Fruit fly (Drosophila melanogaster): ENCODE results near the gene PrBP.

The PrBP gene

DNA sequence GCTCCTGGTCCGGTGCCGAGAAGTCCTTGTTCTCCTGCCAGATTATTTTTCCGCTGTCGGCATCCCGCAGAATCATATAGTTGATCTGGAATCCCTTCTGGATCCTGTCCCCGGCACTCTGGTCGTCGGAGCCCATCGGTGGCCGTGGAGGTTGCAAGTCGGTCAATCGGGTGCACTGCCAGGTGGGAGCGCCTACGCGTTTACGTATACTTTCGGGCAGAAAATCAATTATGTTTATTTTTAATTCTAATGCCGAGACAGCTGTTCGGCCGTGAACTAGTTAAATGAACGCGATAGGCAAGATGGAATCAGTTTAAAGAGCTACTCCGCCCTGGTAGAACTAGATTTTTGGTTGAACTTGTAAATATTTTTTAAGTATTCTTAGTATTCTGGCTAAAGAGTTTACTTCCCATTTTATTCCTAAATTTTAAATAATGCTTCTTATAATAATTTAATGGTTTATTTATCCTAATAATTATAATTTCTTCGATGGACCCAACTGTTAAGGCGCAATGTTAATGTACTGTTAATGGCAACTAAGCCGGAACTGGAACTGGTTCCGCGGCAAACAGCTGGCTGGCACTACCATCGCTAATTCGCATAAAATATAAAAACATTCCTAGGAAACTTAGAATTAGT is at the start of gene PrBP, which contains the start of gene Trs23:
PrBP (minus strand) TSS at position 288 of the 639 bp plus-strand sequence.
Trs23 (plus strand) TSS at position 564 of the 639 bp plus-strand sequence.
- TF ChIP-seq usp (GFP tag; optimal IDR thresholded peaks at IDR 0.05) (no peak), pan (optimal IDR thresholded peaks at IDR 0.05) (no peak), EcR (GFP tag; optimal IDR thresholded peaks at IDR 0.05) (no peak), psq (optimal IDR thresholded peaks at IDR 0.05) (no peak), Dll (optimal IDR thresholded peaks at IDR 0.05) (no peak), CG8478 (optimal IDR thresholded peaks at IDR 0.05) (no peak)

DNA sequence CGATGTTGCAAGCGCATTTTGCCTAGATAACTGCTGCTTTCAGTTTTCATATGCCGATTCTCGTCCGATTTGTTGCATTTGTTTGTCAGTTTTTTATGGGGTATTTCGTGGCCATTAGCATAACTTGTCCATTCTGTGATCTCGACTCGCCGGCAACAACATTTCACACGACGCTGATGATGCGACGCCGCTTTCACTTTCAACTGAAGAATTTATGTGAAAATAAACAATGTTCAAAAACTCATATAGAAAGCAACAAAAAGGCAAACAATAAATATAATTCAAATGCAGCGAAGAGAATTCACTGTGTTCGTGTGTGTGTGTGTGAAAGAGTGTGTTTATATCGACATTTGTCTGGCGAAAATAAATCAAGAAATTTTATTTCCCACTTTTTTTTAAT is 49.2 kb upstream of the PrBP start:
- TF ChIP-seq psq (optimal IDR thresholded peaks at IDR 0.05) (no peak), pan (optimal IDR thresholded peaks at IDR 0.05) (no peak), usp (GFP tag; optimal IDR thresholded peaks at IDR 0.05) (no peak), Dll (optimal IDR thresholded peaks at IDR 0.05) (no peak), CG8478 (optimal IDR thresholded peaks at IDR 0.05) (no peak), EcR (GFP tag; optimal IDR thresholded peaks at IDR 0.05) (no peak)

DNA sequence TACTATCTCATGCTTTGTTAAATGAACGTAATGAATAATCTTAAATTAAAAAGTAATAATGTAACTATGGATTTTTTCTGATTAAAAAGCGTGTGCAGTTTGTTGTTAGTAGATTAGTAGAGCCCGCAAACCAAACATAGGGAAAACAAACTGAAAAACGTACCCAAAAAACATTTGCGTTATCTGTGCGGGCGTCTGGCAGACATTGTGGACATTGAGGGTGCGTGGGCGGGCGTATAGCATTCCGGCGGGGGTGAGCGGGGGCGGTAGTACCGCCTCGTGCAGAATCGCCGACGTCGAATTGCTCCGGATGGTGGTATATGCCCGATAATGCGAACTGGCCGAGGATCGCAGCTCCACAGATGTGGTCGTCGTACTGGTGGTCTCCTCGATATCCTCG is 48.5 kb upstream of the PrBP start:
- TF ChIP-seq pan (optimal IDR thresholded peaks at IDR 0.05) (no peak), Dll (optimal IDR thresholded peaks at IDR 0.05) (no peak), usp (GFP tag; optimal IDR thresholded peaks at IDR 0.05) (no peak), psq (optimal IDR thresholded peaks at IDR 0.05) (no peak), EcR (GFP tag; optimal IDR thresholded peaks at IDR 0.05) (no peak), CG8478 (optimal IDR thresholded peaks at IDR 0.05) (no peak)

DNA sequence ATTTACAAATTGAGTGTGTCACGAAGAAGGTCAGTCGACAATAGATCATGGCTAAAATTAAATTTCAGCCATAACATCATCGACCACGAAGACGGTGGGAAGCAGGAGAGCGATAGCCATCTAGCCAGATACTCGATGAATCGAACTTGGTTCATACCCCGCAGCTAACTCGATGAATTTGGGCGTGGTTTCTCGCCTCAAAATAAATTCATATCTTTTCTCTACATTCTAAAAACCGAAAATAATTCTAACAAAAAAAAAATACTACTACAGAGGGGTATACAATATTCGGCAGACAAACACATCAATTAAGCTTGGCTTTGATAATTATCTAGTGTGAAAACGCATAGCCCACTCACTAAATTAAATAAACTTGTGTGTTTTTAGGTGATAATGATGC is 46.9 kb upstream of the PrBP start:
- TF ChIP-seq psq (optimal IDR thresholded peaks at IDR 0.05), result no peak
- no peak for TF ChIP-seq CG8478 (optimal IDR thresholded peaks at IDR 0.05)
- no peak for TF ChIP-seq usp (GFP tag; optimal IDR thresholded peaks at IDR 0.05)
- no peak for TF ChIP-seq Dll (optimal IDR thresholded peaks at IDR 0.05)
- no peak for TF ChIP-seq pan (optimal IDR thresholded peaks at IDR 0.05)
- no peak for TF ChIP-seq EcR (GFP tag; optimal IDR thresholded peaks at IDR 0.05)

DNA sequence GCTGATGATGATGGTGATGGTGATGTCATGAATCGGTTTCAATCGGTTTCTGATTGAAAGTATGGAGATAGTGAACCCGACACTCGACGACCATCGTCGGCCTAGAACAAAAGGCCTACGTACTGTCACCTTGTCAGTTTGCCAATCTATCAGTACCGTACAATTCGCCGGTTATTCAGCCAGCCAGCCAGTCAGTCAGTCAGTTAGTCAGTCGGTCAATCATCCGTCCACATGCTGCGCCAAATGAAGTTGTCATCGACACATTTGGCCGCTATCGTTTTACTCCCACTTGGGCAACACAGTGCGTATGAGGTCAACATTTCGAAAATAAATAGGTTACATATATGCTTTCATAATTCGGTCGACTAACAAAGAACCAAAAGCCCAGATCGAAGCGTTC is 35.3 kb upstream of the PrBP start:
- TF ChIP-seq usp (GFP tag; optimal IDR thresholded peaks at IDR 0.05), result no peak
- TF ChIP-seq CG8478 (optimal IDR thresholded peaks at IDR 0.05), result no peak
- TF ChIP-seq Dll (optimal IDR thresholded peaks at IDR 0.05), result no peak
- TF ChIP-seq EcR (GFP tag; optimal IDR thresholded peaks at IDR 0.05), result no peak
- TF ChIP-seq pan (optimal IDR thresholded peaks at IDR 0.05), result no peak
- TF ChIP-seq psq (optimal IDR thresholded peaks at IDR 0.05), result no peak

DNA sequence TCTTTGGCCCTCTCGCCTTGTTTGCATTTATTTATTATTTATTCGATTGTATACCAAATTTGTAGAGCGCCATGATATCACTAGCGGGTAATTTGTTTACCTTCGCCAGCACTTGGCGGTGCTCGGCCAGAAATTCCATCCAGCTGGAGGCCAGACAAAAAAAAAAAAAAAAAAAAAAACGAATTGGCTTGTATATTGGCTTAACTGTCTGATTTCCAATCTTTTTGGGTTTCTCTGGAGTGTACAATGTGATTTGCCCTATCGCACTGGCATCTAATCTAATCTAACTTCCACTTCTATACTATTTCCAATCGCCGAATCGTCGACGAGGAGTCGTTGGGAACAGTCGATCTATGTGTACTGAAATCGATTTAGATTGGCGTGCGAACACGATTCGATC is 34.0 kb upstream of the PrBP start:
- TF ChIP-seq pan (optimal IDR thresholded peaks at IDR 0.05), result no peak
- no peak for TF ChIP-seq CG8478 (optimal IDR thresholded peaks at IDR 0.05)
- no peak for TF ChIP-seq usp (GFP tag; optimal IDR thresholded peaks at IDR 0.05)
- TF ChIP-seq EcR (GFP tag; optimal IDR thresholded peaks at IDR 0.05), result no peak
- TF ChIP-seq Dll (optimal IDR thresholded peaks at IDR 0.05), result no peak
- TF ChIP-seq psq (optimal IDR thresholded peaks at IDR 0.05), result no peak

DNA sequence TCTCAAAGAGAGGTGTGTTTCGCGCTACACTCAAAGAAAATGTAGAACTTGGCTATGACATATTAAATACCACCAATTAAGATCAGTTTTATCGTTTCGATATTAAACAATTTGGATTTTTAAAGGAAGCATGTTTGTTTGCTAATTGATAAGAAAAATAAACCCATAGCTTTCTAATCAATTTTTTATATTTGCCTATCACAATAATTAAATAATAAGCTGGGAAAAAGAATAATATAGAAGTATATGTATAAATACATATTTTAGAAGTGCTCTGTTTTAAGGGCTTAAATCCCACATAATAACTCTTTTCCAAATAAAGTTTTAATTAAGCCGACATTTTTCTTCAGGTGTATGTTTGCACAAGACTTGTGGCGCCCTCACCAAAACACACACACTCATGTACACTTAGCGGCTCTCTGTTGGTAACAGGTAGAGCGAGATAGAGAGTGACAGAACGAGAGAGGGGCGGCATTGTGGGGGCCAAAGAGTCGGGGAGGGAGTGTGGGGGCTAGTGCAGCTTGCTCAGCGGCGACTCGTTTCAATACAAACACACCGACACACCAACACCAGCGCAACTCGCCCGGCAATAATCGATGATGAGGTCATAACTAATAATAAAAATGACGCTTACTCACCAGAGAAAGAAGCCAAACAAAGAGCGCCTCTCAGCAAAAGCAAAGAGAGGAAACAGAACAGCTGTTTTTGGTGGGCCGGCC is 32.0 kb upstream of the PrBP start:
- TF ChIP-seq Dll (optimal IDR thresholded peaks at IDR 0.05) (no peak), psq (optimal IDR thresholded peaks at IDR 0.05) (no peak), usp (GFP tag; optimal IDR thresholded peaks at IDR 0.05) (no peak), EcR (GFP tag; optimal IDR thresholded peaks at IDR 0.05) (peak in 1 of 2 experiments; percentile 12), CG8478 (optimal IDR thresholded peaks at IDR 0.05) (no peak), pan (optimal IDR thresholded peaks at IDR 0.05) (no peak)

DNA sequence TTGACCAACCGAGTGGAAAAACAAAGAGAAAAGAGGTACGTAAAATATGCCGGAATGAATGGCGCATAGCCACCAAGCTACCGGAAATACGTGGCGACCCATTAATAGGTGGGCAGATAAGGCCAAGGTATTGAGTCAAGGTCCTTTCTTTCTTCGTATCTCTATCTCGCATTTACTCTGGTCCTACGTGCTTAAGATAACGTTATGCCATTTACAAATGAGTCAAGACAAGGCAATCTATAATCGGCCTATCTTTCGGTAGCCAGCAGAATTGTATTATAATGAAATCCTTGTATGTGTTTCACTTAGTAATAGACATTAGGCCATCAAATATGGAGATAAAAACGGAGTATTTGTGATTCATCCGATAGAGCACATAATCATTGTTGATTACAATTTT is 30.6 kb upstream of the PrBP start:
- TF ChIP-seq psq (optimal IDR thresholded peaks at IDR 0.05) (no peak), usp (GFP tag; optimal IDR thresholded peaks at IDR 0.05) (no peak), CG8478 (optimal IDR thresholded peaks at IDR 0.05) (no peak), pan (optimal IDR thresholded peaks at IDR 0.05) (no peak), Dll (optimal IDR thresholded peaks at IDR 0.05) (no peak), EcR (GFP tag; optimal IDR thresholded peaks at IDR 0.05) (no peak)

DNA sequence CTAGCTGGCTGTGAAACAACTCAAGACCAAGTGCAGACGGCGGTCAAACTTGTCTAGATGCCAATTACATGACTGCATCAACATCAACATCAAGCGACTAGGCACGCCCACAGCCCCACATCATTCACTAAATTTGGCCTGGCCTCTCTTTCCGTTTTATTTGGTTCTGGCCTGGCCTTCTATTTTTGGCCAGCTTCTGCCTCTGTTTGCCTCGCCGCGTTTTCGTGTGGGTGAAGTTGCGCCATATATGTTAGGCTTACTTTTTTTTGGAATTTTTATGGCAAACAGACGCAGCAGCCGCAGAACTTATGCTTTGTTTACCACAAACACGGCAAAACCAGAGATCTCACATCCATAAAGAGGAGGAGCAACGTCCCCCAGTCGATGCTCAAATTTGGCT is 29.7 kb upstream of the PrBP start:
- TF ChIP-seq CG8478 (optimal IDR thresholded peaks at IDR 0.05), result no peak
- no peak for TF ChIP-seq Dll (optimal IDR thresholded peaks at IDR 0.05)
- no peak for TF ChIP-seq pan (optimal IDR thresholded peaks at IDR 0.05)
- no peak for TF ChIP-seq EcR (GFP tag; optimal IDR thresholded peaks at IDR 0.05)
- no peak for TF ChIP-seq usp (GFP tag; optimal IDR thresholded peaks at IDR 0.05)
- TF ChIP-seq psq (optimal IDR thresholded peaks at IDR 0.05), result no peak

DNA sequence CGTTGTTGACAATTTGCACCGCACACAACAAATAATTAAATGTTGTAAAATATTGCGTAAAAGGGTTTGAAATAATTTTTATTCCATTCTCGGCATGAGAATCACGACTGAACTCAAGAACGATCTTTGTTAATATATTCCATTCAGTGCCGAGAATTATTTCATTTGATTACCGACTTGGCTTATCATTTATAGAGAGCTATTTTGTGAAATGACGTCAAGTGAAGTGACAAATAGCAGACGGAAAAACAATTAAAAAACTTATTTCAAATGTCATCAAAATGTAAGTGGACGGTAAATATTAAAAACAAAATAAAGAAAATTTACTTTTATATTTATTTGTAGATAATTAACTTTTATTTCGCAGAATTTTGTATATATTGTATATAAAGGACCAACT is 28.8 kb upstream of the PrBP start:
- TF ChIP-seq psq (optimal IDR thresholded peaks at IDR 0.05) (no peak), pan (optimal IDR thresholded peaks at IDR 0.05) (no peak), CG8478 (optimal IDR thresholded peaks at IDR 0.05) (no peak), usp (GFP tag; optimal IDR thresholded peaks at IDR 0.05) (no peak), EcR (GFP tag; optimal IDR thresholded peaks at IDR 0.05) (no peak), Dll (optimal IDR thresholded peaks at IDR 0.05) (no peak)

DNA sequence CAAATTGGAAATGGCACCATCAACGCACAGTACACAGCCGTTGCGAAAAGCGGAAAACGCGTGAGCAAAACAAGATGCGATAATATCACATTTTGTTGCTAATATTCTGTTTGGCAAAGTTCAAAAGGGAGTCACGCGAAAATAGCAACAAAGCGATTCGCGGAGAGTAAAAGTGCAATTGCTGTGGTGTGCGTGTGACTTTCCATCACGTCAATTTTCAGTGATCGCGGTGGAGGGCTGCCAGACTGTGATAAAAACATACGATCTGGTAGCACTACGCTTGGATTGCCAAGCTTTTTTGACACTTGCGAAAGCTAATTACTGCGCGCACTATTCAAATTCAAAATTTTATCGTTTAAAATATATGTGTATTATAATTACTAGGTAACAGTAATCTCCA is 23.7 kb upstream of the PrBP start, which contains the start of gene Hnf4:
Hnf4 (minus strand) TSS at position 199 of the 400 bp plus-strand sequence.
- TF ChIP-seq pan (optimal IDR thresholded peaks at IDR 0.05) (no peak), Dll (optimal IDR thresholded peaks at IDR 0.05) (no peak), psq (optimal IDR thresholded peaks at IDR 0.05) (no peak), CG8478 (optimal IDR thresholded peaks at IDR 0.05) (no peak), usp (GFP tag; optimal IDR thresholded peaks at IDR 0.05) (no peak), EcR (GFP tag; optimal IDR thresholded peaks at IDR 0.05) (no peak)

DNA sequence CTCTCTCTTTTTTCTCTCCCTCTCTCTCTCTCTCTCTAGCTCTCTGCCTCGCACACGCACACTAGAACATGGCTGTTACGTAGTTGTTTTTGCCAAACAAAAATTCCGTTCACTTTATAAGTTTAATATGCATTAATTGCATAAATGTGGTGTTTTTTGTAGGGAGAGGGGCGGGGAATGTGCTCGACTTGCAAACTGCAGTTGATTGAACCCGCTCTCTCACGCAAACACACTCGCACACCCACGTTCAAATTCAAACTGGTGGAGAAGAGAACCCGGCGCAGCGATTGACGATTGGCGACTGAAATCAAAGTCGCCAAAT is 23.3 kb upstream of the PrBP start:
- TF ChIP-seq EcR (GFP tag; optimal IDR thresholded peaks at IDR 0.05) (peak; percentile 59 to 86), psq (optimal IDR thresholded peaks at IDR 0.05) (no peak)
